Worm (Caenorhabditis elegans) whole organism, L4 larva: ENCODE results near the gene F38G1.3.

Experiments
- daf-19 ChIP-seq: fragments of 200-800 bp; sonication (Bioruptor generic); conservative IDR thresholded peaks from 2 replicates; pipeline ENCODE4 v1.3.6; 2022; ENCODE audit warnings: missing genetic modification characterization, missing compliant biosample characterization
- fos-1 ChIP-seq: fragments of 150-350 bp; optimal IDR thresholded peaks from 2 replicates; lab custom pipeline; 2014; ENCODE audit warnings: missing biosample characterization, missing genetic modification characterization
- hlh-30 ChIP-seq: sonication (generic microtip); optimal IDR thresholded peaks from 2 replicates; lab custom pipeline; 2017; ENCODE audit warnings: antibody characterized with exemption, mild to moderate bottlenecking, missing genetic modification characterization, missing compliant biosample characterization; ENCODE audit not compliant: insufficient read depth
- lin-1 ChIP-seq: fragments of 200-800 bp; sonication (Bioruptor generic); IDR thresholded peaks from 2 replicates; pipeline ENCODE4 v1.3.6; 2022; ENCODE audit warnings: missing genetic modification reagents, missing genetic modification characterization, missing compliant biosample characterization
- mep-1 ChIP-seq: fragments of 150-350 bp; sonication (generic microtip); optimal IDR thresholded peaks from 3 replicates; lab custom pipeline; 2014; ENCODE audit warnings: missing biosample characterization, missing genetic modification characterization
- snpc-4 ChIP-seq: fragments of 150-350 bp; optimal IDR thresholded peaks from 2 replicates; lab custom pipeline; 2014; ENCODE audit warnings: missing biosample characterization, missing genetic modification characterization
- zag-1 ChIP-seq: fragments of 150-350 bp; optimal IDR thresholded peaks from 2 replicates; lab custom pipeline; 2014; ENCODE audit warnings: missing biosample characterization, missing genetic modification characterization
- ztf-11 ChIP-seq: fragments of 150-350 bp; optimal IDR thresholded peaks from 2 replicates; lab custom pipeline; 2014; ENCODE audit warnings: missing biosample characterization, missing genetic modification characterization

DNA sequence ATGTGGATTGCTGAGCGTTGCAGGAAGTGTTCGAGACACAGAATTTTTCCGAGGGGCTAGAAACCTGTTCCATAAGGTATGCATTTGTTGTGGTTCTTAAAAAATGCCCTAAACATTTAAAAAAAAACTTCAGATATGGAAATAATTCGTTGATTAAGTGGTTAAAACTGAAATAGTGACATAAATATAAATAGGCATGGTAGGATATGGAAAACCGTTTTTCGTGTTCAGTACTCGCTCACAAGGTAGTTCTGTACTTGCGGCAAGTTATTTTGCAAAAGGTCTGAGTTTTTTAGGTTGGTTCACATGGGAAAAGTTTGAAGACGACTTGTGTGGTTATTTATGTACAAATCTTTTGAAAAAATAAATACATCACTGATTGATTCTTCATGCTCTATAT lies 44.5 kb downstream of the F38G1.3 start, which contains the start of gene B0310.3:
- TF ChIP-seq ztf-11 (no peak), snpc-4 (tag; lab: Kevin White, UChicago) (no peak), hlh-30 (tag; lab: Kevin White, UChicago) (no peak), zag-1 (tag; lab: Kevin White, UChicago) (no peak), daf-19 (GFP tag; lab: Robert Waterston, UW) (no peak), fos-1 (tag; lab: Kevin White, UChicago) (no peak), lin-1 (no peak), mep-1 (tag; lab: Kevin White, UChicago) (no peak)
